Worm (Caenorhabditis elegans) whole organism, L4/young adult: Measurements from ENCODE around the gene cyp-14A4.

ENCODE experiments used
- W03F9.2 ChIP-seq: fragments of 150-350 bp; optimal IDR thresholded peaks from 2 replicates; lab custom pipeline; 2014; ENCODE audit warnings: missing biosample characterization, missing genetic modification characterization
- dao-5 ChIP-seq: sonication (generic microtip); optimal IDR thresholded peaks from 2 replicates; lab custom pipeline; 2016; ENCODE audit warnings: missing genotype, missing genetic modification characterization, moderate library complexity, missing compliant biosample characterization
- him-1 ChIP-seq: sonication (generic microtip); optimal IDR thresholded peaks from 2 replicates; lab custom pipeline; 2016; ENCODE audit warnings: missing genotype, missing genetic modification reagents, missing genetic modification characterization, missing compliant biosample characterization

- TF ChIP-seq W03F9.2 (tag; lab: Kevin White, UChicago) (no peak), him-1 (tag; lab: Kevin White, UChicago) (no peak), dao-5 (tag; lab: Kevin White, UChicago) (no peak)
Observed at ce11 chrX:13308745-13309144, 24.7 kb upstream of the cyp-14A4 start, which contains the start of gene srxa-8.
